Fruit fly (Drosophila melanogaster) whole organism, prepupa: ENCODE measurements around the gene UQCR-6.4L.

ENCODE experiments used
- Blimp-1 ChIP-seq: fragments of 200-800 bp; sonication (Bioruptor generic); optimal IDR thresholded peaks from 3 replicates; lab custom pipeline; 2017; ENCODE audit warnings: missing biosample characterization, missing genetic modification characterization, mild to moderate bottlenecking, moderate library complexity, missing genetic modification reagents
- CG10669 ChIP-seq: fragments of 200-800 bp; sonication (Bioruptor generic); optimal IDR thresholded peaks from 3 replicates; lab custom pipeline; 2018; ENCODE audit warnings: missing biosample characterization, mild to moderate bottlenecking, missing genetic modification characterization, moderate library complexity
- CG11294 ChIP-seq: fragments of 200-800 bp; sonication (Bioruptor generic); IDR thresholded peaks from 2 replicates; pipeline ENCODE4 v1.3.6; 2022; ENCODE audit warnings: missing biosample characterization, missing genetic modification characterization
- CG11762 ChIP-seq: fragments of 200-800 bp; sonication (Bioruptor generic); optimal IDR thresholded peaks from 3 replicates; lab custom pipeline; 2016; ENCODE audit warnings: missing biosample characterization, missing genetic modification characterization; ENCODE audit not compliant: insufficient read depth
- CG11902 ChIP-seq: fragments of 200-800 bp; sonication (Bioruptor generic); optimal IDR thresholded peaks from 3 replicates; lab custom pipeline; 2016; ENCODE audit warnings: missing biosample characterization, missing genetic modification characterization
- CG15336 ChIP-seq: fragments of 200-800 bp; sonication (Bioruptor generic); IDR thresholded peaks from 2 replicates; pipeline ENCODE4 v1.3.6; 2022; ENCODE audit warnings: missing biosample characterization, missing genetic modification characterization
- CG1621 ChIP-seq: fragments of 200-800 bp; sonication (Bioruptor generic); optimal IDR thresholded peaks from 3 replicates; lab custom pipeline; 2018; ENCODE audit warnings: missing biosample characterization, mild to moderate bottlenecking, missing genetic modification characterization
- CG16779 ChIP-seq: fragments of 200-800 bp; sonication (Bioruptor generic); optimal IDR thresholded peaks from 3 replicates; lab custom pipeline; 2017; ENCODE audit warnings: missing biosample characterization, mild to moderate bottlenecking, missing genetic modification characterization
- CG3032 ChIP-seq: fragments of 200-800 bp; optimal IDR thresholded peaks from 2 replicates; lab custom pipeline; 2019; ENCODE audit warnings: missing biosample characterization, mild to moderate bottlenecking, missing genetic modification characterization, moderate library complexity
- CG31627 ChIP-seq: fragments of 200-800 bp; sonication (Bioruptor generic); optimal IDR thresholded peaks from 3 replicates; lab custom pipeline; 2016; ENCODE audit warnings: missing biosample characterization, missing genetic modification characterization
- CG32006 ChIP-seq: fragments of 200-800 bp; sonication (Bioruptor generic); optimal IDR thresholded peaks from 3 replicates; lab custom pipeline; 2017; ENCODE audit warnings: missing biosample characterization, mild to moderate bottlenecking, missing genetic modification characterization
- CG3919 ChIP-seq: fragments of 200-800 bp; sonication (Bioruptor generic); optimal IDR thresholded peaks from 3 replicates; lab custom pipeline; 2016; ENCODE audit warnings: missing biosample characterization, missing genetic modification characterization
- CG6163 ChIP-seq: fragments of 200-800 bp; sonication (Bioruptor generic); IDR thresholded peaks from 3 replicates; pipeline ENCODE4 v1.3.6; 2022; ENCODE audit warnings: missing biosample characterization, missing genetic modification characterization
- CG6276 ChIP-seq: fragments of 200-800 bp; sonication (Bioruptor generic); optimal IDR thresholded peaks from 2 replicates; lab custom pipeline; 2017; ENCODE audit warnings: missing biosample characterization, mild to moderate bottlenecking, missing genetic modification characterization
- CG6808 ChIP-seq: fragments of 200-800 bp; sonication (Bioruptor generic); optimal IDR thresholded peaks from 3 replicates; lab custom pipeline; 2017; ENCODE audit warnings: missing biosample characterization, missing genetic modification characterization, mild to moderate bottlenecking, moderate library complexity, missing genetic modification reagents
- CG6854 ChIP-seq: fragments of 200-800 bp; sonication (Bioruptor generic); optimal IDR thresholded peaks from 2 replicates; lab custom pipeline; 2017; ENCODE audit warnings: missing biosample characterization, mild to moderate bottlenecking, missing genetic modification characterization
- CG7368 ChIP-seq: fragments of 200-800 bp; sonication (Bioruptor generic); optimal IDR thresholded peaks from 3 replicates; lab custom pipeline; 2016; ENCODE audit warnings: missing biosample characterization, missing genetic modification characterization
- CG8119 ChIP-seq: fragments of 200-800 bp; sonication (Bioruptor generic); IDR thresholded peaks from 3 replicates; pipeline ENCODE4 v1.3.6; 2022; ENCODE audit warnings: missing biosample characterization, missing genetic modification characterization
- CG8319 ChIP-seq: fragments of 200-800 bp; sonication (Bioruptor generic); optimal IDR thresholded peaks from 3 replicates; lab custom pipeline; 2016; ENCODE audit warnings: missing biosample characterization, missing genetic modification characterization
- CG8632 ChIP-seq: fragments of 200-800 bp; sonication (Bioruptor generic); optimal IDR thresholded peaks from 3 replicates; lab custom pipeline; 2016; ENCODE audit warnings: missing biosample characterization, missing genetic modification characterization
- Eip75B ChIP-seq: fragments of 200-800 bp; sonication (Bioruptor generic); optimal IDR thresholded peaks from 3 replicates; lab custom pipeline; 2016; ENCODE audit warnings: missing biosample characterization, missing genetic modification characterization
- Eip78C ChIP-seq: fragments of 200-800 bp; sonication (Bioruptor generic); peaks from one replicate; lab custom pipeline; 2016; ENCODE audit warnings: missing biosample characterization, missing genetic modification characterization
- Eip93F ChIP-seq: fragments of 200-800 bp; sonication (Bioruptor generic); optimal IDR thresholded peaks from 2 replicates; lab custom pipeline; 2016; ENCODE audit warnings: missing biosample characterization, mild to moderate bottlenecking, missing genetic modification characterization
- Ets21C ChIP-seq: fragments of 200-800 bp; sonication (Bioruptor generic); optimal IDR thresholded peaks from 3 replicates; lab custom pipeline; 2016; ENCODE audit warnings: missing biosample characterization, missing genetic modification characterization
- Ets96B ChIP-seq: fragments of 200-800 bp; optimal IDR thresholded peaks from 2 replicates; lab custom pipeline; 2019; ENCODE audit warnings: missing biosample characterization, mild to moderate bottlenecking, missing genetic modification characterization, moderate library complexity
- Hr39 ChIP-seq: fragments of 200-800 bp; sonication (Bioruptor generic); optimal IDR thresholded peaks from 2 replicates; lab custom pipeline; 2016; ENCODE audit warnings: missing biosample characterization, missing genetic modification characterization
- Hr4 ChIP-seq: fragments of 200-800 bp; sonication (Bioruptor generic); optimal IDR thresholded peaks from 3 replicates; lab custom pipeline; 2016; ENCODE audit warnings: missing biosample characterization, missing genetic modification characterization
- Lpt ChIP-seq: fragments of 200-800 bp; sonication (Bioruptor generic); optimal IDR thresholded peaks from 3 replicates; lab custom pipeline; 2016; ENCODE audit warnings: missing biosample characterization, missing genetic modification characterization
- Met ChIP-seq: fragments of 200-800 bp; sonication (Bioruptor generic); optimal IDR thresholded peaks from 3 replicates; lab custom pipeline; 2016; ENCODE audit warnings: missing biosample characterization, missing genetic modification characterization
- Smox ChIP-seq: fragments of 200-800 bp; sonication (Bioruptor generic); optimal IDR thresholded peaks from 3 replicates; lab custom pipeline; 2016; ENCODE audit warnings: missing biosample characterization, missing genetic modification characterization
- achi ChIP-seq: fragments of 200-800 bp; sonication (Bioruptor generic); optimal IDR thresholded peaks from 3 replicates; lab custom pipeline; 2016; ENCODE audit warnings: missing biosample characterization, missing genetic modification characterization
- cyc ChIP-seq: fragments of 200-800 bp; sonication (Bioruptor generic); optimal IDR thresholded peaks from 3 replicates; lab custom pipeline; 2016; ENCODE audit warnings: missing biosample characterization, missing genetic modification characterization
- dac ChIP-seq: fragments of 200-800 bp; sonication (Bioruptor generic); optimal IDR thresholded peaks from 2 replicates; lab custom pipeline; 2017; ENCODE audit warnings: missing biosample characterization, mild to moderate bottlenecking, missing genetic modification characterization
- dsx ChIP-seq: fragments of 200-800 bp; optimal IDR thresholded peaks from 3 replicates; lab custom pipeline; 2019; ENCODE audit warnings: missing biosample characterization, mild to moderate bottlenecking, missing genetic modification characterization, moderate library complexity; ENCODE audit not compliant: poor library complexity, severe bottlenecking
- eg ChIP-seq: fragments of 200-800 bp; sonication (Bioruptor generic); IDR thresholded peaks from 3 replicates; pipeline ENCODE4 v1.3.6; 2022; ENCODE audit warnings: missing biosample characterization, missing genetic modification characterization
- esn ChIP-seq: fragments of 200-800 bp; sonication (Bioruptor generic); optimal IDR thresholded peaks from 2 replicates; lab custom pipeline; 2016; ENCODE audit warnings: missing biosample characterization, mild to moderate bottlenecking, missing genetic modification characterization, moderate library complexity
- fd59A ChIP-seq: fragments of 200-800 bp; sonication (Bioruptor generic); optimal IDR thresholded peaks from 2 replicates; lab custom pipeline; 2017; ENCODE audit warnings: missing biosample characterization, mild to moderate bottlenecking, missing genetic modification characterization, missing genetic modification reagents
- fkh ChIP-seq: fragments of 200-800 bp; sonication (Bioruptor generic); optimal IDR thresholded peaks from 3 replicates; lab custom pipeline; 2017; ENCODE audit warnings: missing biosample characterization, mild to moderate bottlenecking, missing genetic modification characterization, moderate library complexity
- lz ChIP-seq: fragments of 200-800 bp; sonication (Bioruptor generic); optimal IDR thresholded peaks from 3 replicates; lab custom pipeline; 2016; ENCODE audit warnings: missing biosample characterization, missing genetic modification characterization
- net ChIP-seq: fragments of 200-800 bp; sonication (Bioruptor generic); optimal IDR thresholded peaks from 3 replicates; lab custom pipeline; 2016; ENCODE audit warnings: missing biosample characterization, missing genetic modification characterization
- pdm3 ChIP-seq: fragments of 200-800 bp; sonication (Bioruptor generic); optimal IDR thresholded peaks from 3 replicates; lab custom pipeline; 2016; ENCODE audit warnings: missing biosample characterization, missing genetic modification characterization
- salr ChIP-seq, 2 experiments: fragments of 200-800 bp; sonication (Bioruptor generic); optimal IDR thresholded peaks; 3 replicates each; lab custom pipeline; 2016 to 2018; ENCODE audit warnings: missing biosample characterization in 2 of 2, missing genetic modification characterization in 2 of 2, mild to moderate bottlenecking in 1 of 2
- spab ChIP-seq: fragments of 200-800 bp; sonication (Bioruptor generic); optimal IDR thresholded peaks from 2 replicates; lab custom pipeline; 2017; ENCODE audit warnings: missing biosample characterization, mild to moderate bottlenecking, missing genetic modification characterization, missing genetic modification reagents
- ss ChIP-seq, 2 experiments: fragments of 200-800 bp; sonication (Bioruptor generic); optimal IDR thresholded peaks; 2 replicates in 1 of 2; 3 replicates in 1 of 2; lab custom pipeline; 2017 to 2018; ENCODE audit warnings: mild to moderate bottlenecking in 2 of 2, missing biosample characterization in 2 of 2, missing genetic modification characterization in 2 of 2, moderate library complexity in 1 of 2
- svp ChIP-seq: fragments of 200-800 bp; sonication (Bioruptor generic); peaks from one replicate; lab custom pipeline; 2016; ENCODE audit warnings: missing biosample characterization, missing genetic modification characterization
- topi ChIP-seq: fragments of 200-800 bp; sonication (Bioruptor generic); optimal IDR thresholded peaks from 3 replicates; lab custom pipeline; 2016; ENCODE audit warnings: missing biosample characterization, missing genetic modification characterization
- vri ChIP-seq: fragments of 200-800 bp; sonication (Bioruptor generic); optimal IDR thresholded peaks from 3 replicates; lab custom pipeline; 2016; ENCODE audit warnings: missing biosample characterization, mild to moderate bottlenecking, missing genetic modification characterization

The UQCR-6.4L gene

dm6 chr3L:16533932-16534331 lies 32.6 kb upstream of the UQCR-6.4L start (continued):
- TF ChIP-seq CG6276 (GFP tag; lab: Kevin White, UChicago) = no peak
- no peak for TF ChIP-seq topi
- no peak for TF ChIP-seq salr (GFP tag; optimal IDR thresholded peaks at IDR 0.05; lab: Kevin White, UChicago)
- TF ChIP-seq achi (GFP tag; lab: Kevin White, UChicago) = peak; percentile 4
- peak; percentile 54 for TF ChIP-seq CG32006 (GFP tag; lab: Kevin White, UChicago)
- TF ChIP-seq Smox (GFP tag; lab: Kevin White, UChicago) = peak; percentile 10
- TF ChIP-seq CG11762 (GFP tag; lab: Kevin White, UChicago) = no peak
- no peak for TF ChIP-seq CG7368
- TF ChIP-seq lz = peak; percentile 11
- TF ChIP-seq CG8632 = no peak
- no peak for TF ChIP-seq CG10669 (GFP tag; lab: Kevin White, UChicago)
- no peak for TF ChIP-seq CG6854
- TF ChIP-seq CG6163 (GFP tag; lab: Robert Waterston, UW) = no peak
- no peak for TF ChIP-seq Blimp-1
- TF ChIP-seq vri (GFP tag; lab: Kevin White, UChicago) = no peak

dm6 chr3L:16542998-16543624 lies 23.4 kb upstream of the UQCR-6.4L start, which contains the start of gene CG43373:
Gene CG43373 (minus strand): TSS chr3L:16543370.
- TF ChIP-seq svp (GFP tag; lab: Kevin White, UChicago) = no peak
- TF ChIP-seq net (GFP tag; lab: Kevin White, UChicago) = no peak
- no peak for TF ChIP-seq Eip75B
- TF ChIP-seq CG15336 (GFP tag; lab: Robert Waterston, UW) = no peak; the same call in 1 of the 2 replicates
- no peak for TF ChIP-seq Lpt (GFP tag; lab: Kevin White, UChicago)
- no peak for TF ChIP-seq CG6808 (GFP tag; lab: Kevin White, UChicago)
- TF ChIP-seq fd59A (GFP tag; lab: Kevin White, UChicago) = no peak
- no peak for TF ChIP-seq spab (GFP tag; lab: Kevin White, UChicago)
- no peak for TF ChIP-seq CG3032
- TF ChIP-seq CG6276 (GFP tag; lab: Kevin White, UChicago) = no peak
- no peak for TF ChIP-seq Ets21C
- no peak for TF ChIP-seq Eip78C (GFP tag; lab: Kevin White, UChicago)
- TF ChIP-seq ss (GFP tag; optimal IDR thresholded peaks at IDR 0.05; lab: Kevin White, UChicago) = no peak
- TF ChIP-seq esn (GFP tag; lab: Kevin White, UChicago) = no peak
- no peak for TF ChIP-seq Hr39 (GFP tag; lab: Kevin White, UChicago)
- TF ChIP-seq dac = no peak
- TF ChIP-seq CG11294 (GFP tag; lab: Robert Waterston, UW) = no peak
- TF ChIP-seq CG31627 (GFP tag; lab: Kevin White, UChicago) = no peak
- TF ChIP-seq CG1621 (tag; lab: Kevin White, UChicago) = no peak
- no peak for TF ChIP-seq CG8319 (GFP tag; lab: Kevin White, UChicago)

- no peak for TF ChIP-seq eg (GFP tag; lab: Robert Waterston, UW)
- no peak for TF ChIP-seq Met (GFP tag; lab: Kevin White, UChicago)
- TF ChIP-seq esn (GFP tag; lab: Kevin White, UChicago) = no peak
- TF ChIP-seq cyc = no peak
- TF ChIP-seq CG3919 (GFP tag; lab: Kevin White, UChicago) = no peak
- no peak for TF ChIP-seq fkh (GFP tag; lab: Kevin White, UChicago)
- TF ChIP-seq CG32006 (GFP tag; lab: Kevin White, UChicago) = no peak
- TF ChIP-seq CG16779 = no peak
- TF ChIP-seq Eip78C (GFP tag; lab: Kevin White, UChicago) = no peak
- no peak for TF ChIP-seq Hr4 (GFP tag; lab: Kevin White, UChicago)
- TF ChIP-seq dsx (GFP tag; lab: Kevin White, UChicago) = no peak
- no peak for TF ChIP-seq pdm3 (GFP tag; lab: Kevin White, UChicago)
- no peak for TF ChIP-seq CG11902 (GFP tag; lab: Kevin White, UChicago)
- no peak for TF ChIP-seq CG7368
- TF ChIP-seq CG8119 (GFP tag; lab: Robert Waterston, UW) = no peak
- TF ChIP-seq Ets96B (tag; lab: Kevin White, UChicago) = no peak
- no peak for TF ChIP-seq CG6854
- TF ChIP-seq fd59A (GFP tag; lab: Kevin White, UChicago) = no peak
- TF ChIP-seq Eip93F (GFP tag; lab: Kevin White, UChicago) = no peak
These were observed 22.3 kb upstream of the UQCR-6.4L start for dm6 chr3L:16544220-16544619.
